Worm (Caenorhabditis elegans) whole organism, late embryonic: Measurements from ENCODE around the gene prx-12.

Experiments used
- C08G9.2 ChIP-seq: sonication (generic microtip); optimal IDR thresholded peaks from 2 replicates; lab custom pipeline; 2016; ENCODE audit warnings: mild to moderate bottlenecking, missing genetic modification characterization, moderate library complexity, missing compliant biosample characterization
- C38D4.7 ChIP-seq: fragments of 200-800 bp; sonication (Bioruptor generic); optimal IDR thresholded peaks from 2 replicates; lab custom pipeline; 2018; ENCODE audit warnings: mild to moderate bottlenecking, missing genetic modification characterization, moderate library complexity, missing compliant biosample characterization
- K02D7.2 ChIP-seq: sonication (generic microtip); optimal IDR thresholded peaks from 2 replicates; lab custom pipeline; 2017; ENCODE audit warnings: mild to moderate bottlenecking, missing genetic modification characterization, missing compliant biosample characterization
- K09A11.1 ChIP-seq: sonication (generic microtip); optimal IDR thresholded peaks from 2 replicates; lab custom pipeline; 2017; ENCODE audit warnings: antibody characterized with exemption, mild to moderate bottlenecking, missing genetic modification characterization, missing compliant biosample characterization; ENCODE audit not compliant: insufficient read depth
- T23F11.4 ChIP-seq: fragments of 200-800 bp; sonication (Bioruptor generic); optimal IDR thresholded peaks from 2 replicates; lab custom pipeline; 2018; ENCODE audit warnings: mild to moderate bottlenecking, missing genetic modification characterization, missing compliant biosample characterization
- Y22D7AL.16 ChIP-seq: sonication (generic microtip); optimal IDR thresholded peaks from 2 replicates; lab custom pipeline; 2016; ENCODE audit warnings: missing genetic modification characterization, missing compliant biosample characterization
- ceh-19 ChIP-seq: fragments of 200-800 bp; sonication (Bioruptor generic); optimal IDR thresholded peaks from 2 replicates; lab custom pipeline; 2018; ENCODE audit warnings: mild to moderate bottlenecking, missing genetic modification characterization, missing compliant biosample characterization
- ceh-2 ChIP-seq: sonication (generic microtip); optimal IDR thresholded peaks from 2 replicates; lab custom pipeline; 2016; ENCODE audit warnings: missing genotype, missing genetic modification characterization, missing compliant biosample characterization
- ceh-30 ChIP-seq: fragments of 150-350 bp; optimal IDR thresholded peaks from 2 replicates; lab custom pipeline; 2014; ENCODE audit warnings: missing biosample characterization, missing genetic modification characterization
- ceh-34 ChIP-seq: sonication (generic microtip); optimal IDR thresholded peaks from 2 replicates; lab custom pipeline; 2016; ENCODE audit warnings: mild to moderate bottlenecking, missing genetic modification characterization, missing compliant biosample characterization
- ceh-6 ChIP-seq: fragments of 200-800 bp; sonication (Bioruptor generic); optimal IDR thresholded peaks from 2 replicates; lab custom pipeline; 2018; ENCODE audit warnings: mild to moderate bottlenecking, missing genetic modification characterization, missing compliant biosample characterization
- dve-1 ChIP-seq: sonication (generic microtip); optimal IDR thresholded peaks from 2 replicates; lab custom pipeline; 2017; ENCODE audit warnings: antibody characterized with exemption, mild to moderate bottlenecking, missing genetic modification characterization, missing compliant biosample characterization
- elt-2 ChIP-seq: sonication (generic microtip); optimal IDR thresholded peaks from 2 replicates; lab custom pipeline; 2016; ENCODE audit warnings: missing genetic modification reagents, missing genetic modification characterization, missing compliant biosample characterization
- elt-4 ChIP-seq: sonication (generic microtip); optimal IDR thresholded peaks from 2 replicates; lab custom pipeline; 2016; ENCODE audit warnings: missing genetic modification characterization, missing compliant biosample characterization
- eyg-1 ChIP-seq: sonication (generic microtip); optimal IDR thresholded peaks from 2 replicates; lab custom pipeline; 2016; ENCODE audit warnings: missing genotype, missing genetic modification characterization, missing compliant biosample characterization
- gmeb-2 ChIP-seq: sonication (generic microtip); optimal IDR thresholded peaks from 2 replicates; lab custom pipeline; 2016; ENCODE audit warnings: missing genetic modification characterization, inconsistent platforms, missing compliant biosample characterization
- hlh-30 ChIP-seq: sonication (generic microtip); optimal IDR thresholded peaks from 2 replicates; lab custom pipeline; 2017; ENCODE audit warnings: antibody characterized with exemption, missing genetic modification characterization, missing compliant biosample characterization; ENCODE audit not compliant: insufficient read depth
- lin-11 ChIP-seq: fragments of 200-800 bp; sonication (Bioruptor generic); optimal IDR thresholded peaks from 2 replicates; lab custom pipeline; 2018; ENCODE audit warnings: mild to moderate bottlenecking, missing genetic modification characterization, missing compliant biosample characterization
- madf-2 ChIP-seq: sonication (generic microtip); optimal IDR thresholded peaks from 2 replicates; lab custom pipeline; 2017; ENCODE audit warnings: missing genetic modification characterization, missing compliant biosample characterization
- mec-3 ChIP-seq: sonication (generic microtip); optimal IDR thresholded peaks from 2 replicates; lab custom pipeline; 2016; ENCODE audit warnings: borderline replicate concordance, missing genetic modification characterization, missing compliant biosample characterization
- nhr-232 ChIP-seq: sonication (generic microtip); optimal IDR thresholded peaks from 2 replicates; lab custom pipeline; 2016; ENCODE audit warnings: missing genetic modification characterization, missing compliant biosample characterization
- pha-4 ChIP-seq: fragments of 150-350 bp; optimal IDR thresholded peaks from 2 replicates; lab custom pipeline; 2018; ENCODE audit warnings: missing biosample characterization, missing genetic modification reagents, missing genetic modification characterization
- tbx-2 ChIP-seq: sonication (generic microtip); optimal IDR thresholded peaks from 2 replicates; lab custom pipeline; 2016; ENCODE audit warnings: missing genetic modification characterization, missing compliant biosample characterization
- tbx-7 ChIP-seq: sonication (generic microtip); optimal IDR thresholded peaks from 2 replicates; lab custom pipeline; 2016; ENCODE audit warnings: missing genotype, missing genetic modification characterization, missing compliant biosample characterization
- unc-3 ChIP-seq, 2 experiments: fragments of 200-800 bp in 1 of 2; sonication (Bioruptor generic) in 1 of 2; sonication (generic microtip) in 1 of 2; conservative IDR thresholded peaks in 1 of 2; optimal IDR thresholded peaks in 1 of 2; 2 replicates each; pipeline versions ENCODE4 v1.3.6 to Lab custom; 2016 to 2022; ENCODE audit warnings: missing compliant biosample characterization in 2 of 2, missing genetic modification characterization in 2 of 2, missing genetic modification reagents in 1 of 2
- unc-42 ChIP-seq: sonication (generic microtip); optimal IDR thresholded peaks from 2 replicates; lab custom pipeline; 2016; ENCODE audit warnings: missing genotype, missing genetic modification characterization, missing compliant biosample characterization

prx-12 gene

DNA sequence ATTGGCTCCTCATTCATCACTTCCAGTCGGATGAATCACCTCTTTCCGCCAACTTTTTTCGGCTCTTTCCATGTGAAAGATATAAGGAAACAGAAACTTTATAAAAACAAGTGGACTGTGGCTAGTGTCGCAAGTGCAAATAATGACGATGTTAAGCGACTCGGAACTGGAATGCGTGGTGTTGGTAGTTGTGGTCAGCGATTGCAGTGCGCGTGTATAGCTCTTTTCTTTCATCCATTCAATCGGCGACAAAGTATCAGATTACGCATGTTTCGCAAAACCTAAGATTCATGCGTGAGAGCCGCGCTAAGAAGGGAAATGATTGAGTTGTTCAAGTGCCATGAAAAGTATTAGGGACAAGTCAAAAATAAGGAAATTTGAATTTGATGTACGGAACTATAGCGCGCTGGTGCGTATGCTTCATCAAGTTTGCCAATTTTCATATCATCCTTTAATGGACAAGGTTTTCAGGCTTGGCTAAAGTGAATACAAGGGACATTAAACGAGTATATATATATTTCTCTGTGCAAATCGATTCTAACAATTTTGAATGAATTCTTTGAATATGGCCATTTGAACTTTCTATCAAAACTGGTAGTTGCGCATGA lies 5.3 kb upstream of the prx-12 start:
- TF ChIP-seq ceh-19: peak; percentile 21
- no peak for TF ChIP-seq madf-2 (tag; lab: Kevin White, UChicago)
- no peak for TF ChIP-seq ceh-30 (tag; lab: Kevin White, UChicago)
- peak; percentile 45 for TF ChIP-seq unc-42
- peak; percentile 88 for TF ChIP-seq ceh-34 (tag; lab: Kevin White, UChicago)

DNA sequence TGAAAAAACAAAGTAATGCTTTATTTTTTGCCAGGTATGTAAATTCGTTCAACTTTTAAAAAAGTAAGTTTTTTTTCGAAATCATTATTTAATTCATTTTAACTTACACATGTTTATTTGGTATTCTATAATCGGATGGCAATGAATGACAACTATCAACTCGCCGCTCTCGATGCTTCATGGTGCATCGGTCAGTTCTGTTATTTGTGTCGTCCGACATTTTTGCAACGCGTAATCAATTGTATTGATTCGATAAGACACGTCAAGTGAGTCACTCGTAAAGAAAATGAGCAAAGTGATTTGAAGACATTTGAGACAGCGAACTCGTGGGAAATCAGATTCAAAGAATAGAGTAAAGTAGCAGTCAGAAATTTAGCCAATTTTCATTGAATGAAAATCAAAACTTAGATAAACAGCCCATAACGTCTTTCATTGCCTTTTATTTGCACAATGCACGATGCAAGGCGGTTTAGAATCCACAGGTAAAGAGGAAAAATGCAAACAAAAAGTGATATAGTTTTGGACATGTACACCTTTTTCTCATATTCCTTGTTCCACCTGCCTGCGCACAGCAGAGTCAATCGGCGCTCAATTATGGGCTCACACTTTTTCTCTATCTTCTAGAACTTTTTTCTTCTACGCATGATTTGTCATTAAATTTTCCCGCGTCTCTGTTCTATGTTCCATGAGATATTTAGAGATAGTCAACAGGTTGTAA lies 7.5 kb downstream of the prx-12 start:
- no peak for TF ChIP-seq ceh-2
- no peak for TF ChIP-seq mec-3 (tag; lab: Kevin White, UChicago)
- TF ChIP-seq tbx-7 (tag; lab: Kevin White, UChicago): no peak
- no peak for TF ChIP-seq dve-1 (tag; lab: Kevin White, UChicago)
- no peak for TF ChIP-seq C08G9.2 (tag; lab: Kevin White, UChicago)
- no peak for TF ChIP-seq ceh-6
- TF ChIP-seq lin-11 (tag; lab: Kevin White, UChicago): no peak
- no peak for TF ChIP-seq T23F11.4 (GFP tag; lab: Kevin White, UChicago)

DNA sequence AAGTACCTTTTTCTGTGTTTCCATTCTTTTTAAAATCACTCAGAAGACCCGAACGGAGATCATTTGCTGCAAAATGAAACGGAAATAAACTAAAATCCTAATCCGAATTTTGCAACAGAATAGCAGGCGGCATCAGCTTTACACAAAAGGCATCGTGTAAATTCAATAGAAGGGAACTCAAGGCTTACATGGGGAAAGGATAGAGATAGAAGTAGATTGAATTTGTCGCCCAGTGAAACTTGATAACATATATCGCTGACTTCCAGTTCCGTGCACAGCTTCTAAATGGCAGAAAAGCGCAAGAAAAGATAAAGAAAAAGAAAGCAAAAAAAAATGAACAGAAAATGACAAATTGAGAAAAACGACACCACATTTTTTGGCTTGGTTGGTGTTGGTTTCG lies 12.8 kb downstream of the prx-12 start, which contains the start of gene slo-2:
TSS of gene slo-2 (minus strand) at position 24 of the 400 bp plus-strand sequence.
- TF ChIP-seq unc-42 (peak; percentile 73), C38D4.7 (no peak), ceh-19 (no peak)
- TF ChIP-seq, all 69 proteins: peak for 1

DNA sequence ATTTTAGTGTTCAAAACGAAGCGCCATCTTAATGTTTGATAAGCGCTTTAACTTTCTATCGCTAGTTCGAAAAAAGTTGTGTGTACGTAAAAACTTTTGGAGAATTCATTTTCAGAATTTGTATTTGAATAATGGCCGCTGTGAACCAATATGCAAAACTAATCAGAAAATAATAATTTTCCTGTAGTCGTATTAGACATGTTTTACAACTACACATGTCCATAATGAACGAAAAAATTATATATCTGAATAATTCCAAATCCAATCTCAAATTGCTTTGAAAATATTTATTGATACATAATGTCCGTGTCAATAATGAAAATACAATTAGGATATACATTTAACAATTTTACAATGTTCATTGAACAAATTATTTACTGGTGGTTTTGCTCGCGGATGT lies 13.7 kb downstream of the prx-12 start:
- TF ChIP-seq elt-4 (tag; lab: Kevin White, UChicago) (no peak), hlh-30 (no peak), ceh-2 (no peak), ceh-34 (tag; lab: Kevin White, UChicago) (no peak), madf-2 (tag; lab: Kevin White, UChicago) (no peak), K09A11.1 (tag; lab: Kevin White, UChicago) (no peak), K02D7.2 (tag; lab: Kevin White, UChicago) (no peak), ceh-19 (no peak)

DNA sequence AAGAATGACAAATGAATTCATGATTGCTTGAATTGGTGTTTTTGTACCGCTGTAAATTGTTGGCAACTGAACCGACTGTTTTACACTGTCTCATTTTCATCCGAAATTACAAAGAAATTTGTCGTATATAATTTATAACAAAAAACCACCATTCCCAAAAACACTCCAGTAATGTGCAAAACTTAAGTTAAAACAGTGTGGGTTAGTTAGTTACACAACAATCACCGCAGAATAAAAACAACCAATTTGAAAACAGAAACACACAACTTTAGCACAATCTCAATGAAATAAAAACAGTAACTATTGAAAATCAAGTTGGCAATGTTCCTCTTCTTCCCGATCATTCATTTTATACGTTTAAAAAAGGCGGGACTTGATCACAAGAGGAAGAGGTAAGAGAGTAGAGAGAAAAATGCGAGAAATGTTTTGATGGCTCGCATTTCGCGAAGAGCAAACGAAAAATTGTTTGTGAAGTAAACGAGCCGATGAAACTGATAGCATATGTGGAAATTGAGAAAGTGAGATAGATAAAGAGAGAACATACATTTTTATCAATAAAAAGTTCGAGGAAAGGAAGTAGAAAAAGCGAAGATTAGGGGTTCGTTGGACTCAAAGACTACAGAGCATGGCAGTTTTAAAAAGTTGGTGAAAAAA lies 14.7 kb downstream of the prx-12 start, which contains the start of gene F08B12.4:
TSS of gene F08B12.4 (minus strand) at position 51 of the 654 bp plus-strand sequence.
- peak; percentile 5 for TF ChIP-seq elt-2 (tag; lab: Kevin White, UChicago)
- no peak for TF ChIP-seq T23F11.4 (GFP tag; lab: Kevin White, UChicago)
- TF ChIP-seq, all 69 proteins: peak for 1

DNA sequence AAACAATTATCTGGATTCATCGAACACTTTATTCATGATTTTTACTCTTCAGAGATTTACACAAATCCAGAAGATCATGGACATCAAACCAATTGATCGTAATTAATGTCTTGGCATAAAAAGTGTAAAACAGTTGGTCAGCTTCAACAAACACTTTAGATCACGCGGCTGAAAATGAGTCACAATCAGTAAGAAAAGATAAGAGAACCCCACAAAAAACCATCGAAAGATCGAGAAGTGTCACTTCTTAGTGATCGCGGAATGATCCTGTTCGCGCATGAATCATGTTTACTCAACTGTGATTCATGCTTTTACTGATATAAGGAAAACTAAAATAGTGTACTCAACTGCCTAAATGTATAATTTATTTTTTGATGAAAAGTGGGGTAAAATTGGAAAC lies 16.4 kb downstream of the prx-12 start:
- TF ChIP-seq nhr-232 (tag; lab: Kevin White, UChicago) (no peak), unc-3 (GFP tag; conservative IDR thresholded peaks at IDR 0.05; lab: Robert Waterston, UW) (no peak), unc-3 (tag; optimal IDR thresholded peaks at IDR 0.05; lab: Kevin White, UChicago) (no peak), Y22D7AL.16 (tag; lab: Kevin White, UChicago) (no peak), eyg-1 (no peak), tbx-2 (no peak), K02D7.2 (tag; lab: Kevin White, UChicago) (no peak), gmeb-2 (tag; lab: Kevin White, UChicago) (no peak), elt-2 (tag; lab: Kevin White, UChicago) (no peak), pha-4 (tag; lab: Kevin White, UChicago) (no peak)
